Fruit fly (Drosophila melanogaster): Measurements from ENCODE around the gene Mettl14.

Gene Mettl14

DNA sequence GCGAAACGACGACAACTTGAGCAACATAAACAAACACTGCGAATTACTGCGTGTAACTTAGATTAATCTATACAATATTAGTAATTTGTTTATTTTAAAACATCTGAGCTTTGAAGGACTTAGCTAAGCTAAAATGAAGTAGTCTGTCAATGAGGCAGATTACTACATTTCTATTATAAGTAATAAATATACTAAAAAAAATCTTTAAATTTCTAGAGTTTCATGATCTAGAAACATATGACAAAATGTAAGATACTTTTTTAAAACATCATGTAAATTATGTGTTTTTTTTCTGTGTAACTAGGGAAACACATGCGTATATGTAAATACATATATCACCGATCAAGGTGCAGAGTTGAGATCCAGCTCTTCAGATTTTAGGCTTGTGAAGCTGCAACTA, 42.1 kb upstream of the Mettl14 start (continued):
- TF ChIP-seq Hr38 (GFP tag; optimal IDR thresholded peaks at IDR 0.05) (no peak), CG10669 (GFP tag; optimal IDR thresholded peaks at IDR 0.05) (peak; percentile 77), CG11902 (GFP tag; optimal IDR thresholded peaks at IDR 0.05) (peak; percentile 40), CG6808 (GFP tag; optimal IDR thresholded peaks at IDR 0.05) (peak; percentile 83), OdsH (GFP tag; optimal IDR thresholded peaks at IDR 0.05) (peak; percentile 83), CG6163 (GFP tag; IDR thresholded peaks at IDR 0.05) (peak; percentile 72; the same call in 2 of the 3 replicates), dac (GFP tag; optimal IDR thresholded peaks at IDR 0.05) (peak; percentile 0), CG11294 (GFP tag; IDR thresholded peaks at IDR 0.05) (peak; percentile 62), spab (GFP tag; optimal IDR thresholded peaks at IDR 0.05) (peak; percentile 74), CG4318 (GFP tag; optimal IDR thresholded peaks at IDR 0.05) (peak; percentile 61), CG16779 (tag; optimal IDR thresholded peaks at IDR 0.05) (peak; percentile 20), pdm3 (GFP tag; optimal IDR thresholded peaks at IDR 0.05) (peak; percentile 54), Hr4 (GFP tag; optimal IDR thresholded peaks at IDR 0.05) (peak; percentile 54), CG3032 (tag; optimal IDR thresholded peaks at IDR 0.05) (peak; percentile 85), net (GFP tag; optimal IDR thresholded peaks at IDR 0.05) (peak; percentile 83)

- TF ChIP-seq spab (GFP tag; optimal IDR thresholded peaks at IDR 0.05) (no peak), CG16779 (tag; optimal IDR thresholded peaks at IDR 0.05) (no peak), ss (GFP tag; optimal IDR thresholded peaks at IDR 0.05) (no peak), dsx (GFP tag; optimal IDR thresholded peaks at IDR 0.05; ENCODE audit: poor library complexity, severe bottlenecking) (peak; percentile 14), CG8632 (GFP tag; optimal IDR thresholded peaks at IDR 0.05) (no peak), Hr38 (GFP tag; optimal IDR thresholded peaks at IDR 0.05) (no peak), lz (GFP tag; optimal IDR thresholded peaks at IDR 0.05) (no peak), Lpt (GFP tag; optimal IDR thresholded peaks at IDR 0.05) (no peak), Hr4 (GFP tag; optimal IDR thresholded peaks at IDR 0.05) (no peak), CG6163 (GFP tag; IDR thresholded peaks at IDR 0.05) (peak; percentile 39; the same call in 2 of the 3 replicates), Gug (GFP tag; IDR thresholded peaks at IDR 0.05) (no peak), OdsH (GFP tag; optimal IDR thresholded peaks at IDR 0.05) (no peak), Eip78C (GFP tag) (no peak), CG3032 (tag; optimal IDR thresholded peaks at IDR 0.05) (no peak)
Observed at dm6 chr2L:8266670-8267435, 41.4 kb upstream of the Mettl14 start.

dm6 chr2L:8268679-8269078, 39.5 kb upstream of the Mettl14 start:
- TF ChIP-seq CG3919 (GFP tag; optimal IDR thresholded peaks at IDR 0.05) (no peak), dsx (GFP tag; optimal IDR thresholded peaks at IDR 0.05; ENCODE audit: poor library complexity, severe bottlenecking) (no peak), pdm3 (GFP tag; optimal IDR thresholded peaks at IDR 0.05) (no peak), CG31627 (GFP tag; optimal IDR thresholded peaks at IDR 0.05) (no peak), topi (GFP tag; optimal IDR thresholded peaks at IDR 0.05) (no peak), Smox (GFP tag; optimal IDR thresholded peaks at IDR 0.05) (no peak), Sox14 (GFP tag; optimal IDR thresholded peaks at IDR 0.05) (no peak)

DNA sequence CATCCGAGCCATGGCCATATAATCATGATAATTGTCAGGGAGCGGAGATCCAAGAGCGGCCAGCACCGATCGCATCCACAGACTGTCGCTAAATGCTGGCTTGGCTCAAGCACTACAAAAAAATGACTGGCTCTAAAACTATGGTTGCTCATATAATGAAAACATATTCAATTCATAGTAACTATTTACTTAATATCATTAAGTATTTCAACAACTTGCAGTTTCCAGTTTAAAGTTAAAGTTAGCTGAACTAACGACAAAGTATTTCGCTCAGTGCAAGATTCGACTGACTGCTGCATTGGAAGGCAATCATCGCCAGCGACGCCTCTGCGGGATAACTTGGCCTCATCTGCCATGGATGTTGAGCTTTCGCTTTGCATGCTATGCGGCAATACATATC, 37.3 kb upstream of the Mettl14 start:
- TF ChIP-seq fd85E (GFP tag; optimal IDR thresholded peaks at IDR 0.05) (no peak), net (GFP tag; optimal IDR thresholded peaks at IDR 0.05) (peak; percentile 63), CG34406 (GFP tag; optimal IDR thresholded peaks at IDR 0.05) (peak; percentile 27), Hr4 (GFP tag; optimal IDR thresholded peaks at IDR 0.05) (peak; percentile 67), Eip78C (GFP tag) (peak; percentile 88), Ets21C (GFP tag; optimal IDR thresholded peaks at IDR 0.05) (no peak), Sox102F (GFP tag; optimal IDR thresholded peaks at IDR 0.05) (peak; percentile 29), salr (GFP tag; optimal IDR thresholded peaks at IDR 0.05) (peak; percentile 29 to 53), vri (GFP tag; optimal IDR thresholded peaks at IDR 0.05) (peak; percentile 16), CG8119 (GFP tag; IDR thresholded peaks at IDR 0.05) (peak; percentile 84), topi (GFP tag; optimal IDR thresholded peaks at IDR 0.05) (peak; percentile 41), Met (GFP tag; optimal IDR thresholded peaks at IDR 0.05) (peak; percentile 35), CG8632 (GFP tag; optimal IDR thresholded peaks at IDR 0.05) (peak; percentile 31), Gug (GFP tag; IDR thresholded peaks at IDR 0.05) (peak; percentile 86), CG10669 (GFP tag; optimal IDR thresholded peaks at IDR 0.05) (peak; percentile 60), CG6276 (GFP tag; optimal IDR thresholded peaks at IDR 0.05) (peak; percentile 57), CG3919 (GFP tag; optimal IDR thresholded peaks at IDR 0.05) (peak; percentile 65), Sox15 (GFP tag; optimal IDR thresholded peaks at IDR 0.05) (no peak), CG6854 (GFP tag; optimal IDR thresholded peaks at IDR 0.05) (no peak), achi (GFP tag; optimal IDR thresholded peaks at IDR 0.05) (peak; percentile 72), acj6 (GFP tag; optimal IDR thresholded peaks at IDR 0.05) (peak; percentile 50), CG15336 (GFP tag; IDR thresholded peaks at IDR 0.05) (peak; percentile 92), eg (GFP tag; IDR thresholded peaks at IDR 0.05) (peak; percentile 82), CG3032 (tag; optimal IDR thresholded peaks at IDR 0.05) (peak; percentile 44), Eip75B (GFP tag; optimal IDR thresholded peaks at IDR 0.05) (peak; percentile 55), cyc (GFP tag; optimal IDR thresholded peaks at IDR 0.05) (peak; percentile 45)

All from whole organism, prepupa.